Fruit fly (Drosophila melanogaster): ENCODE data around the gene PGAP5.

The PGAP5 gene

dm6 chr2L:8211070-8211469, 12.4 kb downstream of the PGAP5 start, which contains the start of gene Ssb-c31a (continued):
- no peak for TF ChIP-seq CG2875 (GFP tag; optimal IDR thresholded peaks at IDR 0.05)
- TF ChIP-seq tap (tag; optimal IDR thresholded peaks at IDR 0.05), result no peak
- TF ChIP-seq Bdp1 (GFP tag; optimal IDR thresholded peaks at IDR 0.05), result no peak
- peak; percentile 56 for TF ChIP-seq CG17829 (tag; optimal IDR thresholded peaks at IDR 0.05)
- TF ChIP-seq Opbp (GFP tag; IDR thresholded peaks at IDR 0.05; ENCODE audit: partially characterized antibody), result peak; percentile 40; the same call in 1 of the 3 replicates
- TF ChIP-seq mirr (GFP tag; optimal IDR thresholded peaks at IDR 0.05), result no peak
- TF ChIP-seq CG4707 (GFP tag; optimal IDR thresholded peaks at IDR 0.05), result no peak
- TF ChIP-seq vnd (GFP tag; IDR thresholded peaks at IDR 0.05; ENCODE audit: partially characterized antibody), result peak; percentile 70
- TF ChIP-seq gt (GFP tag; IDR thresholded peaks at IDR 0.05), result no peak
- TF ChIP-seq CG17186 (GFP tag; optimal IDR thresholded peaks at IDR 0.05), result peak; percentile 13
- no peak for TF ChIP-seq pfk (GFP tag; optimal IDR thresholded peaks at IDR 0.05)
- no peak for TF ChIP-seq wor (GFP tag; IDR thresholded peaks at IDR 0.05)
- peak; percentile 76 for TF ChIP-seq Sin3A (optimal IDR thresholded peaks at IDR 0.05)
- TF ChIP-seq dmrt11E (tag; optimal IDR thresholded peaks at IDR 0.05), result peak; percentile 42
- no peak for TF ChIP-seq ab (GFP tag; optimal IDR thresholded peaks at IDR 0.05)
- no peak for TF ChIP-seq kni (GFP tag; optimal IDR thresholded peaks at IDR 0.05)
- TF ChIP-seq CG3995 (GFP tag; optimal IDR thresholded peaks at IDR 0.05), result peak; percentile 46
- TF ChIP-seq H15 (GFP tag; IDR thresholded peaks at IDR 0.05), result no peak
- no peak; the same call in 1 of the 2 replicates for TF ChIP-seq vvl (GFP tag; IDR thresholded peaks at IDR 0.05)
- 0 out of 2 replicates have a peak, but pooled peaks have one; percentile 24 for TF ChIP-seq ranshi (GFP tag; IDR thresholded peaks at IDR 0.05)
- TF ChIP-seq TFAM (GFP tag; optimal IDR thresholded peaks at IDR 0.05), result no peak
- no peak for TF ChIP-seq BtbVII (GFP tag; optimal IDR thresholded peaks at IDR 0.05)
- peak; percentile 81 for TF ChIP-seq CG3847 (GFP tag; IDR thresholded peaks at IDR 0.05)
- no peak for TF ChIP-seq da (GFP tag; optimal IDR thresholded peaks at IDR 0.05)
- TF ChIP-seq CG15011 (GFP tag; optimal IDR thresholded peaks at IDR 0.05), result no peak
- TF ChIP-seq h (optimal IDR thresholded peaks at IDR 0.05), result no peak
- no peak for TF ChIP-seq fru (optimal IDR thresholded peaks at IDR 0.05)
- TF ChIP-seq CG11695 (GFP tag; IDR thresholded peaks at IDR 0.05), result no peak
- TF ChIP-seq CG15479 (GFP tag; optimal IDR thresholded peaks at IDR 0.05), result peak; percentile 70
- TF ChIP-seq CG12769 (tag; optimal IDR thresholded peaks at IDR 0.05), result peak; percentile 41
- TF ChIP-seq CG11504 (tag; optimal IDR thresholded peaks at IDR 0.05), result peak; percentile 54
- no peak for TF ChIP-seq pb (GFP tag; optimal IDR thresholded peaks at IDR 0.05)
- no peak for TF ChIP-seq pita (GFP tag; optimal IDR thresholded peaks at IDR 0.05)
- peak; percentile 81 for TF ChIP-seq CG9932 (GFP tag; IDR thresholded peaks at IDR 0.05)
- TF ChIP-seq p53 (GFP tag; optimal IDR thresholded peaks at IDR 0.05), result peak; percentile 36
- TF ChIP-seq Adf1 (GFP tag; IDR thresholded peaks at IDR 0.05), result peak; percentile 15; the same call in 1 of the 2 replicates
- no peak for TF ChIP-seq CG6272 (GFP tag; IDR thresholded peaks at IDR 0.05)
- TF ChIP-seq Ravus (GFP tag; IDR thresholded peaks at IDR 0.05), result no peak
- no peak for TF ChIP-seq CG12236 (GFP tag; optimal IDR thresholded peaks at IDR 0.05)
- peak; percentile 56 for TF ChIP-seq CG30020 (tag; optimal IDR thresholded peaks at IDR 0.05)
- TF ChIP-seq Scr (GFP tag; IDR thresholded peaks at IDR 0.05; ENCODE audit: partially characterized antibody), result peak; percentile 86
- TF ChIP-seq YL-1 (GFP tag; optimal IDR thresholded peaks at IDR 0.05), result peak; percentile 52
- no peak for TF ChIP-seq Nf-YA (GFP tag; IDR thresholded peaks at IDR 0.05)
- TF ChIP-seq Max (GFP tag; optimal IDR thresholded peaks at IDR 0.05), result peak; percentile 67
- TF ChIP-seq HmgD (GFP tag; optimal IDR thresholded peaks at IDR 0.05), result no peak
- peak; percentile 47 for TF ChIP-seq nerfin-1 (tag; optimal IDR thresholded peaks at IDR 0.05)
- TF ChIP-seq CG8765 (GFP tag; IDR thresholded peaks at IDR 0.05), result no peak
- no peak for TF ChIP-seq hth (optimal IDR thresholded peaks at IDR 0.05)
- TF ChIP-seq zfh1 (GFP tag; IDR thresholded peaks at IDR 0.05), result peak; percentile 9; the same call in 1 of the 3 replicates
- peak; percentile 32 for TF ChIP-seq CG10979 (tag; optimal IDR thresholded peaks at IDR 0.05)
- peak; percentile 63 for TF ChIP-seq Dbx (GFP tag; IDR thresholded peaks at IDR 0.05)
- no peak for TF ChIP-seq CG8281 (tag; optimal IDR thresholded peaks at IDR 0.05)
- no peak for TF ChIP-seq abd-A (tag; optimal IDR thresholded peaks at IDR 0.05)
